Worm (Caenorhabditis elegans) whole organism, L3 larva: ENCODE results near the gene cyn-10.

Source experiments
- aly-2 ChIP-seq: fragments of 150-350 bp; optimal IDR thresholded peaks from 2 replicates; lab custom pipeline; 2014; ENCODE audit warnings: missing biosample characterization, missing genetic modification characterization
- elt-2 ChIP-seq: sonication (generic microtip); optimal IDR thresholded peaks from 2 replicates; lab custom pipeline; 2016; ENCODE audit warnings: missing genetic modification reagents, mild to moderate bottlenecking, missing genetic modification characterization, missing compliant biosample characterization
- fkh-10 ChIP-seq: sonication (generic microtip); optimal IDR thresholded peaks from 2 replicates; lab custom pipeline; 2017; ENCODE audit warnings: missing biosample characterization, missing genetic modification reagents, missing genetic modification characterization
- fkh-2 ChIP-seq: fragments of 150-350 bp; optimal IDR thresholded peaks from 2 replicates; lab custom pipeline; 2014; ENCODE audit warnings: missing biosample characterization, missing genetic modification reagents, missing genetic modification characterization
- hmg-11 ChIP-seq: sonication (generic microtip); optimal IDR thresholded peaks from 2 replicates; lab custom pipeline; 2016; ENCODE audit warnings: missing genetic modification characterization, missing compliant biosample characterization
- nfya-1 ChIP-seq: sonication (generic microtip); optimal IDR thresholded peaks from 2 replicates; lab custom pipeline; 2017; ENCODE audit warnings: missing genetic modification characterization, mild to moderate bottlenecking, missing compliant biosample characterization, antibody characterized with exemption, moderate library complexity; ENCODE audit not compliant: insufficient read depth
- nhr-12 ChIP-seq: fragments of 150-350 bp; optimal IDR thresholded peaks from 2 replicates; lab custom pipeline; 2014; ENCODE audit warnings: missing biosample characterization, missing genetic modification characterization
- nhr-23 ChIP-seq: fragments of 150-350 bp; optimal IDR thresholded peaks from 2 replicates; lab custom pipeline; 2014; ENCODE audit warnings: missing biosample characterization, missing genetic modification reagents, missing genetic modification characterization
- nhr-25 ChIP-seq: sonication (generic microtip); optimal IDR thresholded peaks from 2 replicates; lab custom pipeline; 2017; ENCODE audit warnings: missing biosample characterization, missing genetic modification characterization
- tbx-2 ChIP-seq: sonication (generic microtip); optimal IDR thresholded peaks from 2 replicates; lab custom pipeline; 2016; ENCODE audit warnings: mild to moderate bottlenecking, missing genetic modification characterization, missing compliant biosample characterization
- unc-62 ChIP-seq: fragments of 150-350 bp; sonication (generic microtip); optimal IDR thresholded peaks from 4 replicates; lab custom pipeline; 2014; ENCODE audit warnings: missing biosample characterization, missing genetic modification reagents, missing genetic modification characterization

ce11 chrII:6884568-6884967 lies 28.6 kb downstream of the cyn-10 start:
- no peak for TF ChIP-seq aly-2 (tag; lab: Kevin White, UChicago)
- no peak for TF ChIP-seq nhr-25 (tag; lab: Kevin White, UChicago)
- no peak for TF ChIP-seq unc-62 (GFP tag; lab: Kevin White, UChicago)
- no peak for TF ChIP-seq fkh-10 (GFP tag; lab: Kevin White, UChicago)
- no peak for TF ChIP-seq nhr-12 (tag; lab: Kevin White, UChicago)
- peak; percentile 64 for TF ChIP-seq elt-2 (tag; lab: Kevin White, UChicago)
- TF ChIP-seq fkh-2, result no peak
- TF ChIP-seq nfya-1 (tag; lab: Kevin White, UChicago), result no peak
- TF ChIP-seq hmg-11, result no peak
- no peak for TF ChIP-seq tbx-2 (tag; lab: Kevin White, UChicago)
- TF ChIP-seq nhr-23 (tag; lab: Kevin White, UChicago), result no peak
